Fruit fly (Drosophila melanogaster): Measurements from ENCODE around the gene CG43235.

dm6 chr2L:7719387-7719786 is 26.6 kb downstream of the CG43235 start, which contains the start of gene CG13793:
- TF ChIP-seq Dfd (GFP tag; optimal IDR thresholded peaks at IDR 0.05) (no peak), Dif (GFP tag; optimal IDR thresholded peaks at IDR 0.05; ENCODE audit: partially characterized antibody) (no peak), foxo (GFP tag; optimal IDR thresholded peaks at IDR 0.05) (no peak), fru (GFP tag; optimal IDR thresholded peaks at IDR 0.05) (no peak), CG9705 (GFP tag; optimal IDR thresholded peaks at IDR 0.05) (no peak), Hr78 (GFP tag; optimal IDR thresholded peaks at IDR 0.05) (no peak), sv (GFP tag; optimal IDR thresholded peaks at IDR 0.05) (no peak), pan (optimal IDR thresholded peaks at IDR 0.05) (no peak), usp (GFP tag; optimal IDR thresholded peaks at IDR 0.05) (no peak), lola (GFP tag; optimal IDR thresholded peaks at IDR 0.05) (no peak), dl (GFP tag; optimal IDR thresholded peaks at IDR 0.05; ENCODE audit: insufficient read depth in 1 of 2, partially characterized antibody in 2 of 2) (no peak), br (GFP tag; optimal IDR thresholded peaks at IDR 0.05) (no peak), CrebA (GFP tag; optimal IDR thresholded peaks at IDR 0.05; ENCODE audit: borderline replicate concordance) (no peak), Myc (optimal IDR thresholded peaks at IDR 0.05) (no peak)
